Fruit fly (Drosophila melanogaster) whole organism: ENCODE measurements around the gene CG2200.

Source experiments
- CG8478 ChIP-seq: fragments of >200 bp; optimal IDR thresholded peaks from 2 replicates; lab custom pipeline; 2018; ENCODE audit warnings: inconsistent platforms
- Dll ChIP-seq: fragments of >200 bp; optimal IDR thresholded peaks from 2 replicates; lab custom pipeline; 2017
- EcR ChIP-seq, 2 experiments: fragments of >200 bp; optimal IDR thresholded peaks; 2 replicates each; lab custom pipeline; 2017; ENCODE audit warnings: missing biosample characterization in 2 of 2, missing genetic modification characterization in 2 of 2, missing genetic modification reagents in 2 of 2
- pan ChIP-seq: fragments of >200 bp; optimal IDR thresholded peaks from 2 replicates; lab custom pipeline; 2017
- psq ChIP-seq: fragments of >200 bp; optimal IDR thresholded peaks from 2 replicates; lab custom pipeline; 2017
- usp ChIP-seq: fragments of >200 bp; optimal IDR thresholded peaks from 2 replicates; lab custom pipeline; 2017; ENCODE audit warnings: missing biosample characterization, missing genetic modification characterization, mixed read lengths

DNA sequence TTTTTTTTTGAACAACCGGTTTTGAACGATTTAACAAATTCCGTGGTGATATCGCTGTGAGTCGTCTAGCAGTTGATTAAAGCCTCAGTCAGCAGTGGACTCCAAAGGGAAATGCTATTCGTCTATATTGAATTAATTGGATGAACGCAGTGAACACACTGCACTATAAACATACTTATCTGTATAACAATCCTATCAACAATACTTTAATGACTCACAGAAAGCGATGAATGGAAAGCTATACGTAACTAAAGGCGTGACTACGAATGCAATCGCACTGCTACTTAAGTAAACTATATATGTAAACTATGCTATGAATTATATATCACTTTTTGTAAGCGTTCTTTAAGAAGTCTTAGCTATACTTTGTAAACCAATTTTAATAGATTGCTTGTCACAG lies 31.5 kb downstream of the CG2200 start:
- no peak for TF ChIP-seq psq
- TF ChIP-seq usp: no peak
- no peak for TF ChIP-seq Dll (lab: Kevin White, UChicago)
- no peak for TF ChIP-seq pan (lab: Kevin White, UChicago)
- TF ChIP-seq EcR (GFP tag; optimal IDR thresholded peaks at IDR 0.05; lab: Kevin White, UChicago): no peak
- TF ChIP-seq CG8478 (lab: Kevin White, UChicago): no peak
